Worm (Caenorhabditis elegans) whole organism, L4/young adult: Measurements from ENCODE around the gene T23G5.2.

Experiments
- W03F9.2 ChIP-seq: fragments of 150-350 bp; optimal IDR thresholded peaks from 2 replicates; lab custom pipeline; 2014; ENCODE audit warnings: missing biosample characterization, missing genetic modification characterization
- dao-5 ChIP-seq: sonication (generic microtip); optimal IDR thresholded peaks from 2 replicates; lab custom pipeline; 2016; ENCODE audit warnings: missing genotype, missing genetic modification characterization, moderate library complexity, missing compliant biosample characterization
- him-1 ChIP-seq: sonication (generic microtip); optimal IDR thresholded peaks from 2 replicates; lab custom pipeline; 2016; ENCODE audit warnings: missing genotype, missing genetic modification reagents, missing genetic modification characterization, missing compliant biosample characterization

- TF ChIP-seq him-1 (tag; lab: Kevin White, UChicago): no peak
- no peak for TF ChIP-seq dao-5 (tag; lab: Kevin White, UChicago)
- TF ChIP-seq W03F9.2 (tag; lab: Kevin White, UChicago): no peak
These were observed 20.8 kb downstream of the T23G5.2 start, which contains the start of gene npr-29 for ce11 chrIII:9215367-9215766.
